Fruit fly (Drosophila melanogaster) whole organism, prepupa: Measurements from ENCODE around the gene CG15034.

Experiments
- Blimp-1 ChIP-seq: fragments of 200-800 bp; sonication (Bioruptor generic); optimal IDR thresholded peaks from 3 replicates; lab custom pipeline; 2017; ENCODE audit warnings: missing biosample characterization, missing genetic modification characterization, mild to moderate bottlenecking, moderate library complexity, missing genetic modification reagents
- CG10669 ChIP-seq: fragments of 200-800 bp; sonication (Bioruptor generic); optimal IDR thresholded peaks from 3 replicates; lab custom pipeline; 2018; ENCODE audit warnings: missing biosample characterization, mild to moderate bottlenecking, missing genetic modification characterization, moderate library complexity
- CG11294 ChIP-seq: fragments of 200-800 bp; sonication (Bioruptor generic); IDR thresholded peaks from 2 replicates; pipeline ENCODE4 v1.3.6; 2022; ENCODE audit warnings: missing biosample characterization, missing genetic modification characterization
- CG11762 ChIP-seq: fragments of 200-800 bp; sonication (Bioruptor generic); optimal IDR thresholded peaks from 3 replicates; lab custom pipeline; 2016; ENCODE audit warnings: missing biosample characterization, missing genetic modification characterization; ENCODE audit not compliant: insufficient read depth
- CG11902 ChIP-seq: fragments of 200-800 bp; sonication (Bioruptor generic); optimal IDR thresholded peaks from 3 replicates; lab custom pipeline; 2016; ENCODE audit warnings: missing biosample characterization, missing genetic modification characterization
- CG15336 ChIP-seq: fragments of 200-800 bp; sonication (Bioruptor generic); IDR thresholded peaks from 2 replicates; pipeline ENCODE4 v1.3.6; 2022; ENCODE audit warnings: missing biosample characterization, missing genetic modification characterization
- CG16779 ChIP-seq: fragments of 200-800 bp; sonication (Bioruptor generic); optimal IDR thresholded peaks from 3 replicates; lab custom pipeline; 2017; ENCODE audit warnings: missing biosample characterization, mild to moderate bottlenecking, missing genetic modification characterization
- CG3032 ChIP-seq: fragments of 200-800 bp; optimal IDR thresholded peaks from 2 replicates; lab custom pipeline; 2019; ENCODE audit warnings: missing biosample characterization, mild to moderate bottlenecking, missing genetic modification characterization, moderate library complexity
- CG32006 ChIP-seq: fragments of 200-800 bp; sonication (Bioruptor generic); optimal IDR thresholded peaks from 3 replicates; lab custom pipeline; 2017; ENCODE audit warnings: missing biosample characterization, mild to moderate bottlenecking, missing genetic modification characterization
- CG34406 ChIP-seq: fragments of 200-800 bp; sonication (Bioruptor generic); optimal IDR thresholded peaks from 3 replicates; lab custom pipeline; 2016; ENCODE audit warnings: missing biosample characterization, missing genetic modification characterization
- CG4318 ChIP-seq: fragments of 200-800 bp; sonication (Bioruptor generic); optimal IDR thresholded peaks from 3 replicates; lab custom pipeline; 2017; ENCODE audit warnings: missing biosample characterization, mild to moderate bottlenecking, missing genetic modification characterization
- CG6163 ChIP-seq: fragments of 200-800 bp; sonication (Bioruptor generic); IDR thresholded peaks from 3 replicates; pipeline ENCODE4 v1.3.6; 2022; ENCODE audit warnings: missing biosample characterization, missing genetic modification characterization
- CG6276 ChIP-seq: fragments of 200-800 bp; sonication (Bioruptor generic); optimal IDR thresholded peaks from 2 replicates; lab custom pipeline; 2017; ENCODE audit warnings: missing biosample characterization, mild to moderate bottlenecking, missing genetic modification characterization
- CG6808 ChIP-seq: fragments of 200-800 bp; sonication (Bioruptor generic); optimal IDR thresholded peaks from 3 replicates; lab custom pipeline; 2017; ENCODE audit warnings: missing biosample characterization, missing genetic modification characterization, mild to moderate bottlenecking, moderate library complexity, missing genetic modification reagents
- CG6854 ChIP-seq: fragments of 200-800 bp; sonication (Bioruptor generic); optimal IDR thresholded peaks from 2 replicates; lab custom pipeline; 2017; ENCODE audit warnings: missing biosample characterization, mild to moderate bottlenecking, missing genetic modification characterization
- CG7368 ChIP-seq: fragments of 200-800 bp; sonication (Bioruptor generic); optimal IDR thresholded peaks from 3 replicates; lab custom pipeline; 2016; ENCODE audit warnings: missing biosample characterization, missing genetic modification characterization
- CG8119 ChIP-seq: fragments of 200-800 bp; sonication (Bioruptor generic); IDR thresholded peaks from 3 replicates; pipeline ENCODE4 v1.3.6; 2022; ENCODE audit warnings: missing biosample characterization, missing genetic modification characterization
- CG8319 ChIP-seq: fragments of 200-800 bp; sonication (Bioruptor generic); optimal IDR thresholded peaks from 3 replicates; lab custom pipeline; 2016; ENCODE audit warnings: missing biosample characterization, missing genetic modification characterization
- CG8632 ChIP-seq: fragments of 200-800 bp; sonication (Bioruptor generic); optimal IDR thresholded peaks from 3 replicates; lab custom pipeline; 2016; ENCODE audit warnings: missing biosample characterization, missing genetic modification characterization
- CG9139 ChIP-seq: fragments of 200-800 bp; sonication (Bioruptor generic); optimal IDR thresholded peaks from 3 replicates; lab custom pipeline; 2017; ENCODE audit warnings: missing biosample characterization, mild to moderate bottlenecking, missing genetic modification characterization
- Eip75B ChIP-seq: fragments of 200-800 bp; sonication (Bioruptor generic); optimal IDR thresholded peaks from 3 replicates; lab custom pipeline; 2016; ENCODE audit warnings: missing biosample characterization, missing genetic modification characterization
- Eip93F ChIP-seq: fragments of 200-800 bp; sonication (Bioruptor generic); optimal IDR thresholded peaks from 2 replicates; lab custom pipeline; 2016; ENCODE audit warnings: missing biosample characterization, mild to moderate bottlenecking, missing genetic modification characterization
- Ets21C ChIP-seq: fragments of 200-800 bp; sonication (Bioruptor generic); optimal IDR thresholded peaks from 3 replicates; lab custom pipeline; 2016; ENCODE audit warnings: missing biosample characterization, missing genetic modification characterization
- Ets96B ChIP-seq: fragments of 200-800 bp; optimal IDR thresholded peaks from 2 replicates; lab custom pipeline; 2019; ENCODE audit warnings: missing biosample characterization, mild to moderate bottlenecking, missing genetic modification characterization, moderate library complexity
- Gug ChIP-seq: fragments of 200-800 bp; sonication (Bioruptor generic); IDR thresholded peaks from 2 replicates; pipeline ENCODE4 v1.3.6; 2022; ENCODE audit warnings: missing biosample characterization, missing genetic modification characterization
- Hr38 ChIP-seq: sonication (Bioruptor generic); optimal IDR thresholded peaks from 2 replicates; lab custom pipeline; 2016; ENCODE audit warnings: missing biosample characterization, missing genetic modification characterization
- Hr39 ChIP-seq: fragments of 200-800 bp; sonication (Bioruptor generic); optimal IDR thresholded peaks from 2 replicates; lab custom pipeline; 2016; ENCODE audit warnings: missing biosample characterization, missing genetic modification characterization
- Lpt ChIP-seq: fragments of 200-800 bp; sonication (Bioruptor generic); optimal IDR thresholded peaks from 3 replicates; lab custom pipeline; 2016; ENCODE audit warnings: missing biosample characterization, missing genetic modification characterization
- Met ChIP-seq: fragments of 200-800 bp; sonication (Bioruptor generic); optimal IDR thresholded peaks from 3 replicates; lab custom pipeline; 2016; ENCODE audit warnings: missing biosample characterization, missing genetic modification characterization
- OdsH ChIP-seq: fragments of 200-800 bp; sonication (Bioruptor generic); optimal IDR thresholded peaks from 3 replicates; lab custom pipeline; 2016; ENCODE audit warnings: missing biosample characterization, missing genetic modification characterization
- Sox14 ChIP-seq: fragments of 200-800 bp; sonication (Bioruptor generic); optimal IDR thresholded peaks from 3 replicates; lab custom pipeline; 2016; ENCODE audit warnings: missing biosample characterization, missing genetic modification characterization
- achi ChIP-seq: fragments of 200-800 bp; sonication (Bioruptor generic); optimal IDR thresholded peaks from 3 replicates; lab custom pipeline; 2016; ENCODE audit warnings: missing biosample characterization, missing genetic modification characterization
- acj6 ChIP-seq: fragments of 200-800 bp; sonication (Bioruptor generic); optimal IDR thresholded peaks from 3 replicates; lab custom pipeline; 2016; ENCODE audit warnings: missing biosample characterization, missing genetic modification characterization
- cyc ChIP-seq: fragments of 200-800 bp; sonication (Bioruptor generic); optimal IDR thresholded peaks from 3 replicates; lab custom pipeline; 2016; ENCODE audit warnings: missing biosample characterization, missing genetic modification characterization
- dac ChIP-seq: fragments of 200-800 bp; sonication (Bioruptor generic); optimal IDR thresholded peaks from 2 replicates; lab custom pipeline; 2017; ENCODE audit warnings: missing biosample characterization, mild to moderate bottlenecking, missing genetic modification characterization
- dsx ChIP-seq: fragments of 200-800 bp; optimal IDR thresholded peaks from 3 replicates; lab custom pipeline; 2019; ENCODE audit warnings: missing biosample characterization, mild to moderate bottlenecking, missing genetic modification characterization, moderate library complexity; ENCODE audit not compliant: poor library complexity, severe bottlenecking
- esn ChIP-seq: fragments of 200-800 bp; sonication (Bioruptor generic); optimal IDR thresholded peaks from 2 replicates; lab custom pipeline; 2016; ENCODE audit warnings: missing biosample characterization, mild to moderate bottlenecking, missing genetic modification characterization, moderate library complexity
- fd59A ChIP-seq: fragments of 200-800 bp; sonication (Bioruptor generic); optimal IDR thresholded peaks from 2 replicates; lab custom pipeline; 2017; ENCODE audit warnings: missing biosample characterization, mild to moderate bottlenecking, missing genetic modification characterization, missing genetic modification reagents
- fd85E ChIP-seq: fragments of 200-800 bp; sonication (Bioruptor generic); optimal IDR thresholded peaks from 3 replicates; lab custom pipeline; 2016; ENCODE audit warnings: missing biosample characterization, missing genetic modification characterization
- net ChIP-seq: fragments of 200-800 bp; sonication (Bioruptor generic); optimal IDR thresholded peaks from 3 replicates; lab custom pipeline; 2016; ENCODE audit warnings: missing biosample characterization, missing genetic modification characterization
- pdm3 ChIP-seq: fragments of 200-800 bp; sonication (Bioruptor generic); optimal IDR thresholded peaks from 3 replicates; lab custom pipeline; 2016; ENCODE audit warnings: missing biosample characterization, missing genetic modification characterization
- ss ChIP-seq, 2 experiments: fragments of 200-800 bp; sonication (Bioruptor generic); optimal IDR thresholded peaks; 2 replicates in 1 of 2; 3 replicates in 1 of 2; lab custom pipeline; 2017 to 2018; ENCODE audit warnings: mild to moderate bottlenecking in 2 of 2, missing biosample characterization in 2 of 2, missing genetic modification characterization in 2 of 2, moderate library complexity in 1 of 2
- svp ChIP-seq: fragments of 200-800 bp; sonication (Bioruptor generic); peaks from one replicate; lab custom pipeline; 2016; ENCODE audit warnings: missing biosample characterization, missing genetic modification characterization
- topi ChIP-seq: fragments of 200-800 bp; sonication (Bioruptor generic); optimal IDR thresholded peaks from 3 replicates; lab custom pipeline; 2016; ENCODE audit warnings: missing biosample characterization, missing genetic modification characterization

Gene CG15034

dm6 chrX:7379569-7379968 is 32.3 kb upstream of the CG15034 start (continued):
- TF ChIP-seq CG6808 (GFP tag; lab: Kevin White, UChicago): peak; percentile 33
- peak; percentile 37 for TF ChIP-seq CG3032 (tag; lab: Kevin White, UChicago)
- no peak for TF ChIP-seq CG6854 (GFP tag; lab: Kevin White, UChicago)
- no peak for TF ChIP-seq Eip93F (GFP tag; lab: Kevin White, UChicago)
- no peak for TF ChIP-seq net (GFP tag; lab: Kevin White, UChicago)
- TF ChIP-seq Hr39 (GFP tag; lab: Kevin White, UChicago): peak; percentile 22
- no peak for TF ChIP-seq CG4318 (GFP tag; lab: Kevin White, UChicago)
- TF ChIP-seq topi (GFP tag; lab: Kevin White, UChicago): peak; percentile 21
- peak; percentile 5 for TF ChIP-seq CG11902 (GFP tag; lab: Kevin White, UChicago)
- no peak for TF ChIP-seq esn
- 0 out of 3 replicates have a peak, but pooled peaks have one; percentile 11 for TF ChIP-seq CG6163 (GFP tag; lab: Robert Waterston, UW)
- TF ChIP-seq CG8119 (GFP tag; lab: Robert Waterston, UW): no peak
- TF ChIP-seq CG9139 (GFP tag; lab: Kevin White, UChicago): no peak
- peak; percentile 36 for TF ChIP-seq cyc (GFP tag; lab: Kevin White, UChicago)
- TF ChIP-seq Blimp-1: no peak
- TF ChIP-seq CG34406 (GFP tag; lab: Kevin White, UChicago): peak; percentile 10
- TF ChIP-seq CG8632 (GFP tag; lab: Kevin White, UChicago): no peak
- peak; percentile 15 for TF ChIP-seq CG32006 (GFP tag; lab: Kevin White, UChicago)
- TF ChIP-seq ss (GFP tag; optimal IDR thresholded peaks at IDR 0.05; lab: Kevin White, UChicago): peak in 1 of 2 experiments; percentile 42
- TF ChIP-seq dsx: peak; percentile 16
- no peak for TF ChIP-seq acj6 (GFP tag; lab: Kevin White, UChicago)
- TF ChIP-seq Met (GFP tag; lab: Kevin White, UChicago): peak; percentile 3
- TF ChIP-seq Ets21C (GFP tag; lab: Kevin White, UChicago): peak; percentile 6

DNA sequence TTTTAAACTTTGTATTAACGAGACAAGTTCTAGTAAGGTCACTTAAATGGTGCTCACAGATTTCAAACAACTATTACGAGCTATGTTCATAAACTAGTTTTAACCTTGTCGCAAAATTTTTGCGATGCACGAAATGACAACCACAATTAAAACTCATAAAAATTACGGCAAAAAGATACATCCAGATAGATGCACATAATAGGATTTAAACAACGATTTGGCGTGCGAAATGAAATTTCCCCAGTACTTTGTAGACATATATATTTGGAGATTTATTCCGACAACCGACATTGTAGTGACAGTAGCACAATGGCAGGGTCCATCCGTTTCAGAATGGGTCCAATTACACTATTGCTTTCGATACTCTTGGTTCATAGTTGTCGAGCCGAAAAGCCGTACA is 30.5 kb upstream of the CG15034 start, which contains the start of gene CheA7a:
CheA7a (plus strand) TSS at position 301 of the 400 bp plus-strand sequence.
- TF ChIP-seq esn: no peak
- TF ChIP-seq CG4318 (GFP tag; lab: Kevin White, UChicago): no peak
- no peak for TF ChIP-seq CG7368 (GFP tag; lab: Kevin White, UChicago)
- TF ChIP-seq achi (GFP tag; lab: Kevin White, UChicago): no peak
- no peak for TF ChIP-seq CG8319
- TF ChIP-seq CG32006 (GFP tag; lab: Kevin White, UChicago): no peak
- TF ChIP-seq Gug: no peak
- no peak for TF ChIP-seq OdsH (GFP tag; lab: Kevin White, UChicago)
- TF ChIP-seq pdm3: no peak
- TF ChIP-seq net (GFP tag; lab: Kevin White, UChicago): no peak
- no peak for TF ChIP-seq svp (GFP tag; lab: Kevin White, UChicago)
- TF ChIP-seq Blimp-1: no peak
- no peak for TF ChIP-seq CG6276 (GFP tag; lab: Kevin White, UChicago)
- TF ChIP-seq Lpt (GFP tag; lab: Kevin White, UChicago): no peak
- no peak for TF ChIP-seq CG15336 (GFP tag; lab: Robert Waterston, UW)
- TF ChIP-seq dac (GFP tag; lab: Kevin White, UChicago): no peak
- TF ChIP-seq fd85E (GFP tag; lab: Kevin White, UChicago): no peak
- TF ChIP-seq Eip75B (GFP tag; lab: Kevin White, UChicago): no peak

- peak; percentile 5 for TF ChIP-seq pdm3
- no peak for TF ChIP-seq Ets21C (GFP tag; lab: Kevin White, UChicago)
- no peak for TF ChIP-seq CG11762 (GFP tag; lab: Kevin White, UChicago)
- peak in 1 of 2 experiments; percentile 3 for TF ChIP-seq ss (GFP tag; optimal IDR thresholded peaks at IDR 0.05; lab: Kevin White, UChicago)
- no peak for TF ChIP-seq CG34406 (GFP tag; lab: Kevin White, UChicago)
- no peak for TF ChIP-seq net (GFP tag; lab: Kevin White, UChicago)
- no peak for TF ChIP-seq CG10669
- no peak for TF ChIP-seq CG3032 (tag; lab: Kevin White, UChicago)
- TF ChIP-seq OdsH (GFP tag; lab: Kevin White, UChicago): peak; percentile 13
- no peak for TF ChIP-seq CG6276 (GFP tag; lab: Kevin White, UChicago)
- TF ChIP-seq CG8319: no peak
- TF ChIP-seq svp (GFP tag; lab: Kevin White, UChicago): no peak
- no peak for TF ChIP-seq fd59A
- TF ChIP-seq CG15336 (GFP tag; lab: Robert Waterston, UW): no peak
- TF ChIP-seq Blimp-1: no peak
- no peak for TF ChIP-seq Sox14
- no peak for TF ChIP-seq fd85E (GFP tag; lab: Kevin White, UChicago)
- TF ChIP-seq topi (GFP tag; lab: Kevin White, UChicago): peak; percentile 14
- TF ChIP-seq CG6163 (GFP tag; lab: Robert Waterston, UW): no peak
- TF ChIP-seq Hr38 (GFP tag; lab: Kevin White, UChicago): no peak
- no peak for TF ChIP-seq Lpt (GFP tag; lab: Kevin White, UChicago)
- no peak for TF ChIP-seq CG4318 (GFP tag; lab: Kevin White, UChicago)
- no peak for TF ChIP-seq dsx
- no peak for TF ChIP-seq CG16779 (tag; lab: Kevin White, UChicago)
- TF ChIP-seq Hr39 (GFP tag; lab: Kevin White, UChicago): peak; percentile 10
- TF ChIP-seq CG11294 (GFP tag; lab: Robert Waterston, UW): no peak
- peak; percentile 23 for TF ChIP-seq Ets96B (tag; lab: Kevin White, UChicago)
Observed at dm6 chrX:7372475-7372874, 25.2 kb upstream of the CG15034 start.
